Fruit fly (Drosophila melanogaster): ENCODE data around the gene Taf13.

Gene Taf13

DNA sequence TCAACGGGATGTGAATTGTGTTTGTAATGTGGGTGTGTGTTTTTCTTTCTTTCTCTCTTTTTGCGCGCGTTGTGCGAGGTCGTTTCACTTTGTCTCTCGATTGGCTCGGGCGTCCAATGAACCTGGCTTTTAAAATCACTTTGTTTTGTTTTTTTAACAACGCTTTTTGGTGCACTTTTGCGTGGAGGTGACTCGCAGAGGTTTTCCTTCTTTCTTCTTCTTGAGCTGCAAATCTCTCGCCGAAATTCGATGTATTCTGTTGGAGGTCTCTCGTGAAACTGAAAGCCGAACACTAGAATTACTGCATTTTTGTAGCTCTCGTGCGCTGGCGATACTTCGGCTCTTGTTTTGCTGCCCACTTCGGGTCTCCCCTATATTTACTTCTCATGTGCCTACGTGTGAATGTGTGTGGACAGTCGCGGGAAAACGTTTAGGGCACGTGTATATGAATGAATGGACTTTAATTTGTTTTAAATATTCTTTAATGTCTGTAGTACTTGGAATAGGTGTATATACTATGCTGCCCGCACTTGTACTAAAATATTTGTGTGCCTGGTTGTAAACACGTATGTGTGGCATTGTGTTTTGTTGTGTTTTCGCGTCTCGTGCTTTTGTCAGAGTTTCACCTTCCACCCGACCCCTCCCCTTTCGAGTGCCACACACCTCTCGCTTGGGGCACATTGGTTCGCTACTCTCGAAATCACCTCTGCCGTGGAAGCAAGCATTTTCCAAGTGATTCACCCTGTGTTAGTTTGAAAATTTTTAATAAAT lies 8.7 kb downstream of the Taf13 start, which contains the start of gene fok (continued):
- TF ChIP-seq lilli (GFP tag; optimal IDR thresholded peaks at IDR 0.05): peak; percentile 97
- TF ChIP-seq hb (GFP tag; IDR thresholded peaks at IDR 0.05; ENCODE audit: partially characterized antibody): no peak
- TF ChIP-seq CG42726 (GFP tag; IDR thresholded peaks at IDR 0.05; ENCODE audit: partially characterized antibody): peak; percentile 43; the same call in 1 of the 2 replicates
- peak; percentile 92 for TF ChIP-seq CG33213 (GFP tag; optimal IDR thresholded peaks at IDR 0.05)
- TF ChIP-seq Ets97D (GFP tag; optimal IDR thresholded peaks at IDR 0.05): peak; percentile 82
- TF ChIP-seq CG10959 (GFP tag; IDR thresholded peaks at IDR 0.05): peak; percentile 89
- peak; percentile 79 for TF ChIP-seq CG11085 (GFP tag; IDR thresholded peaks at IDR 0.05)
- peak; percentile 96 for TF ChIP-seq tio (GFP tag; optimal IDR thresholded peaks at IDR 0.05)
- TF ChIP-seq CG9437 (GFP tag; optimal IDR thresholded peaks at IDR 0.05): peak; percentile 91
- TF ChIP-seq lola (GFP tag; optimal IDR thresholded peaks at IDR 0.05): peak in 1 of 3 experiments; percentile 95
- peak; percentile 96 for TF ChIP-seq gro (GFP tag; optimal IDR thresholded peaks at IDR 0.05)
- TF ChIP-seq hbn (GFP tag; IDR thresholded peaks at IDR 0.05; ENCODE audit: partially characterized antibody): no peak
- TF ChIP-seq Dp (GFP tag; optimal IDR thresholded peaks at IDR 0.05): peak; percentile 26
- peak; percentile 97 for TF ChIP-seq CoRest (tag; optimal IDR thresholded peaks at IDR 0.05)
- peak; percentile 92 for TF ChIP-seq CG5180 (GFP tag; optimal IDR thresholded peaks at IDR 0.05)
- TF ChIP-seq fd3F (GFP tag; optimal IDR thresholded peaks at IDR 0.05): peak; percentile 93
- TF ChIP-seq vvl (GFP tag; IDR thresholded peaks at IDR 0.05): peak; percentile 97
- TF ChIP-seq klu (GFP tag; IDR thresholded peaks at IDR 0.05): peak; percentile 90
- peak; percentile 86 for TF ChIP-seq ro (GFP tag; IDR thresholded peaks at IDR 0.05)
- TF ChIP-seq CG3163 (GFP tag; optimal IDR thresholded peaks at IDR 0.05): peak; percentile 80
- TF ChIP-seq bowl (GFP tag; IDR thresholded peaks at IDR 0.05): peak; percentile 88
- TF ChIP-seq Side (GFP tag; optimal IDR thresholded peaks at IDR 0.05): peak; percentile 95
- TF ChIP-seq CG14965 (GFP tag; optimal IDR thresholded peaks at IDR 0.05; ENCODE audit: borderline replicate concordance): peak; percentile 38
- peak; percentile 88 for TF ChIP-seq dm (GFP tag; optimal IDR thresholded peaks at IDR 0.05)
- TF ChIP-seq CG18011 (GFP tag; optimal IDR thresholded peaks at IDR 0.05): peak; percentile 86
- peak; percentile 95 for TF ChIP-seq Meics (GFP tag; optimal IDR thresholded peaks at IDR 0.05)
- peak; percentile 96 for TF ChIP-seq grau (tag; optimal IDR thresholded peaks at IDR 0.05)
- TF ChIP-seq E2f2 (GFP tag; IDR thresholded peaks at IDR 0.05): peak; percentile 81
- TF ChIP-seq CG7786 (GFP tag; optimal IDR thresholded peaks at IDR 0.05): peak; percentile 96
- peak; percentile 78 for TF ChIP-seq Ravus (GFP tag; IDR thresholded peaks at IDR 0.05)
- peak; percentile 96 for TF ChIP-seq Max (GFP tag; optimal IDR thresholded peaks at IDR 0.05)
- peak; percentile 86 for TF ChIP-seq CG31388 (GFP tag; optimal IDR thresholded peaks at IDR 0.05)
- TF ChIP-seq CG12659 (GFP tag; optimal IDR thresholded peaks at IDR 0.05): peak; percentile 98
- peak in 1 of 2 experiments; percentile 23 for TF ChIP-seq tll (GFP tag; optimal IDR thresholded peaks at IDR 0.05)
- TF ChIP-seq pho (GFP tag; optimal IDR thresholded peaks at IDR 0.05): peak; percentile 96
- TF ChIP-seq ttk (GFP tag; IDR thresholded peaks at IDR 0.05): peak; percentile 91
- TF ChIP-seq HmgD (GFP tag; optimal IDR thresholded peaks at IDR 0.05): peak; percentile 70
- peak; percentile 94 for TF ChIP-seq CG17568 (GFP tag; optimal IDR thresholded peaks at IDR 0.05)
- peak; percentile 92 for TF ChIP-seq CG9609 (GFP tag; optimal IDR thresholded peaks at IDR 0.05)
- TF ChIP-seq chn (GFP tag; optimal IDR thresholded peaks at IDR 0.05): peak; percentile 94
- TF ChIP-seq al (GFP tag; IDR thresholded peaks at IDR 0.05): peak; percentile 92
- peak; percentile 100 for TF ChIP-seq CG11696 (GFP tag; IDR thresholded peaks at IDR 0.05)
- TF ChIP-seq wor (GFP tag; IDR thresholded peaks at IDR 0.05): peak; percentile 91
- peak; percentile 98 for TF ChIP-seq CG12391 (tag; optimal IDR thresholded peaks at IDR 0.05)
- TF ChIP-seq CG6254 (GFP tag; optimal IDR thresholded peaks at IDR 0.05): peak; percentile 93
- TF ChIP-seq bbx (GFP tag; IDR thresholded peaks at IDR 0.05; ENCODE audit: partially characterized antibody): peak; percentile 55; the same call in 1 of the 2 replicates
- peak; percentile 53 for TF ChIP-seq luna (GFP tag; optimal IDR thresholded peaks at IDR 0.05)
- peak; percentile 97 for TF ChIP-seq CG13424 (tag; optimal IDR thresholded peaks at IDR 0.05)
